Worm (Caenorhabditis elegans) whole organism, L2 larva: ENCODE measurements around the gene F33C8.4.

Source experiments
- F13H6.1 ChIP-seq: sonication (generic microtip); optimal IDR thresholded peaks from 2 replicates; lab custom pipeline; 2016; ENCODE audit warnings: missing genetic modification characterization, missing compliant biosample characterization
- R02D3.7 ChIP-seq: fragments of 150-350 bp; optimal IDR thresholded peaks from 2 replicates; lab custom pipeline; 2014; ENCODE audit warnings: missing biosample characterization, missing genetic modification characterization
- Y55F3AM.14 ChIP-seq: fragments of 200-800 bp; sonication (Bioruptor generic); optimal IDR thresholded peaks from 2 replicates; lab custom pipeline; 2018; ENCODE audit warnings: mild to moderate bottlenecking, missing genetic modification characterization, missing compliant biosample characterization
- ZK546.5 ChIP-seq: sonication (generic microtip); optimal IDR thresholded peaks from 2 replicates; lab custom pipeline; 2017; ENCODE audit warnings: missing biosample characterization, missing genetic modification characterization
- aly-2 ChIP-seq: fragments of 150-350 bp; optimal IDR thresholded peaks from 2 replicates; lab custom pipeline; 2014; ENCODE audit warnings: missing biosample characterization, missing genetic modification characterization
- ama-1 ChIP-seq: fragments of 150-350 bp; optimal IDR thresholded peaks from 2 replicates; lab custom pipeline; 2018; ENCODE audit warnings: inconsistent platforms
- ceh-82 ChIP-seq: fragments of 150-350 bp; optimal IDR thresholded peaks from 2 replicates; lab custom pipeline; 2014; ENCODE audit warnings: missing biosample characterization, missing genetic modification characterization
- crh-2 ChIP-seq: sonication (generic microtip); optimal IDR thresholded peaks from 2 replicates; lab custom pipeline; 2017; ENCODE audit warnings: missing biosample characterization, missing genetic modification characterization
- dmd-4 ChIP-seq: sonication (generic microtip); optimal IDR thresholded peaks from 2 replicates; lab custom pipeline; 2017; ENCODE audit warnings: missing biosample characterization, missing genetic modification characterization
- egl-27 ChIP-seq: sonication (generic microtip); optimal IDR thresholded peaks from 3 replicates; lab custom pipeline; 2017; ENCODE audit warnings: missing biosample characterization, missing genetic modification reagents, missing genetic modification characterization
- elt-3 ChIP-seq: sonication (generic microtip); optimal IDR thresholded peaks from 2 replicates; lab custom pipeline; 2017; ENCODE audit warnings: missing biosample characterization, missing genetic modification characterization
- lin-11 ChIP-seq: fragments of 150-350 bp; sonication (generic microtip); optimal IDR thresholded peaks from 2 replicates; lab custom pipeline; 2014; ENCODE audit warnings: missing biosample characterization, missing genetic modification characterization, inconsistent platforms, mixed read lengths
- lin-13 ChIP-seq: fragments of 150-350 bp; optimal IDR thresholded peaks from 2 replicates; lab custom pipeline; 2014; ENCODE audit warnings: missing biosample characterization, missing genetic modification reagents, missing genetic modification characterization
- lin-39 ChIP-seq: fragments of 150-350 bp; optimal IDR thresholded peaks from 2 replicates; lab custom pipeline; 2014; ENCODE audit warnings: missing biosample characterization, missing genetic modification reagents, missing genetic modification characterization
- lsy-2 ChIP-seq, 2 experiments: fragments of 150-350 bp in 1 of 2; sonication (generic microtip) in 1 of 2; optimal IDR thresholded peaks; 2 replicates each; lab custom pipeline; 2014 to 2017; ENCODE audit warnings: missing biosample characterization in 2 of 2, missing genetic modification characterization in 2 of 2
- mab-5 ChIP-seq: fragments of 150-350 bp; optimal IDR thresholded peaks from 2 replicates; lab custom pipeline; 2014; ENCODE audit warnings: missing biosample characterization, missing genetic modification characterization
- mbf-1 ChIP-seq: sonication (generic microtip); optimal IDR thresholded peaks from 2 replicates; lab custom pipeline; 2017; ENCODE audit warnings: missing biosample characterization, missing genetic modification characterization
- mdl-1 ChIP-seq, 2 experiments: fragments of 150-350 bp in 1 of 2; sonication (generic microtip) in 1 of 2; optimal IDR thresholded peaks; 2 replicates each; lab custom pipeline; 2017; ENCODE audit warnings: missing biosample characterization in 2 of 2, missing genetic modification characterization in 2 of 2
- nhr-10 ChIP-seq: sonication (generic microtip); optimal IDR thresholded peaks from 2 replicates; lab custom pipeline; 2017; ENCODE audit warnings: missing biosample characterization, missing genetic modification characterization
- nhr-11 ChIP-seq: fragments of 150-350 bp; optimal IDR thresholded peaks from 2 replicates; lab custom pipeline; 2014; ENCODE audit warnings: missing biosample characterization, missing genetic modification characterization
- nhr-129 ChIP-seq: fragments of 150-350 bp; optimal IDR thresholded peaks from 2 replicates; lab custom pipeline; 2014; ENCODE audit warnings: missing biosample characterization, missing genetic modification characterization
- nhr-21 ChIP-seq: fragments of 150-350 bp; optimal IDR thresholded peaks from 2 replicates; lab custom pipeline; 2014; ENCODE audit warnings: missing biosample characterization, missing genetic modification characterization
- nhr-23 ChIP-seq: fragments of 150-350 bp; optimal IDR thresholded peaks from 2 replicates; lab custom pipeline; 2014; ENCODE audit warnings: missing biosample characterization, missing genetic modification reagents, missing genetic modification characterization
- nhr-237 ChIP-seq: fragments of 150-350 bp; optimal IDR thresholded peaks from 2 replicates; lab custom pipeline; 2014; ENCODE audit warnings: missing biosample characterization, missing genetic modification characterization
- nhr-25 ChIP-seq: fragments of 150-350 bp; sonication (generic microtip); optimal IDR thresholded peaks from 3 replicates; lab custom pipeline; 2014; ENCODE audit warnings: missing biosample characterization, missing genetic modification characterization
- nhr-6 ChIP-seq: fragments of 150-350 bp; optimal IDR thresholded peaks from 2 replicates; lab custom pipeline; 2014; ENCODE audit warnings: missing biosample characterization, missing genetic modification characterization
- nhr-77 ChIP-seq: fragments of 150-350 bp; optimal IDR thresholded peaks from 2 replicates; lab custom pipeline; 2014; ENCODE audit warnings: missing biosample characterization, missing genetic modification characterization
- peb-1 ChIP-seq: fragments of 150-350 bp; optimal IDR thresholded peaks from 2 replicates; lab custom pipeline; 2014; ENCODE audit warnings: missing biosample characterization, missing genetic modification characterization
- skn-1 ChIP-seq: sonication (generic microtip); optimal IDR thresholded peaks from 2 replicates; lab custom pipeline; 2017; ENCODE audit warnings: missing biosample characterization, missing genetic modification characterization
- sma-9 ChIP-seq, 2 experiments: fragments of 150-350 bp in 1 of 2; sonication (generic microtip) in 1 of 2; optimal IDR thresholded peaks; 2 replicates each; lab custom pipeline; 2014 to 2016; ENCODE audit warnings: missing genetic modification characterization in 2 of 2, mild to moderate bottlenecking in 1 of 2, missing biosample characterization in 1 of 2, missing compliant biosample characterization in 1 of 2, missing genetic modification reagents in 1 of 2, moderate library complexity in 1 of 2
- snpc-4 ChIP-seq: fragments of 150-350 bp; optimal IDR thresholded peaks from 2 replicates; lab custom pipeline; 2014; ENCODE audit warnings: missing biosample characterization, missing genetic modification characterization
- unc-39 ChIP-seq: fragments of 150-350 bp; optimal IDR thresholded peaks from 2 replicates; lab custom pipeline; 2014; ENCODE audit warnings: missing biosample characterization, missing genetic modification characterization
- unc-55 ChIP-seq: fragments of 150-350 bp; sonication (generic microtip); optimal IDR thresholded peaks from 3 replicates; lab custom pipeline; 2014; ENCODE audit warnings: missing biosample characterization, missing genetic modification reagents, missing genetic modification characterization
- unc-62 ChIP-seq: fragments of 150-350 bp; optimal IDR thresholded peaks from 2 replicates; lab custom pipeline; 2014; ENCODE audit warnings: missing biosample characterization, missing genetic modification reagents, missing genetic modification characterization
- ztf-1 ChIP-seq: fragments of 200-800 bp; sonication (Bioruptor generic); conservative IDR thresholded peaks from 2 replicates; pipeline ENCODE4 v1.3.6; 2022; ENCODE audit warnings: missing genetic modification characterization, missing compliant biosample characterization
- ztf-11 ChIP-seq: sonication (generic microtip); optimal IDR thresholded peaks from 2 replicates; lab custom pipeline; 2017; ENCODE audit warnings: missing biosample characterization, missing genetic modification characterization

The F33C8.4 gene

DNA sequence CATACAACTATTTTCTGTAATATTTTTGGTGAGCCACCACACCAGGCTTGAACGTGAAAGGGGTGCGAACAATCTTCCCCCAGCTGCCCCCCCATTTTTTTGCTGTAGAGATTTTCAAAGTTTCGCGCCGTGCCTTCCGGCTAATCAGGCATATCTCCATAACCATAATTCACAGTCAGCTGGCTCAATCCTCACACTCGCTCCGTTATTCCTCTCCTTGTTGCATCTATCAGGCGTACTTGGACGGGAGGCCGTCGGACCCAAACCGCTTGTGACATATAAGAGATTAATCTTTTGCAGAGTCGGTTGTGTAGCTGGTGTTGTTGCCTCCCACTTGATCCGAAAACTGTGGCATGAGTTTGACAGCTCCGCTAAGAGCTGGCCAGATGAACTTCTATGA, 41.2 kb downstream of the F33C8.4 start, which contains the start of gene unc-3:
unc-3 (plus strand) TSS at position 301 of the 400 bp plus-strand sequence.
- TF ChIP-seq nhr-6 (tag; lab: Kevin White, UChicago) (no peak), peb-1 (tag; lab: Kevin White, UChicago) (no peak), skn-1 (tag; lab: Kevin White, UChicago) (no peak), nhr-237 (tag; lab: Kevin White, UChicago) (no peak), crh-2 (no peak), nhr-77 (tag; lab: Kevin White, UChicago) (no peak), dmd-4 (tag; lab: Kevin White, UChicago) (no peak), unc-62 (GFP tag; lab: Kevin White, UChicago) (no peak), unc-39 (tag; lab: Kevin White, UChicago) (no peak), elt-3 (no peak), nhr-23 (no peak), unc-55 (GFP tag; lab: Kevin White, UChicago) (no peak), ztf-11 (no peak), nhr-21 (tag; lab: Kevin White, UChicago) (no peak)

DNA sequence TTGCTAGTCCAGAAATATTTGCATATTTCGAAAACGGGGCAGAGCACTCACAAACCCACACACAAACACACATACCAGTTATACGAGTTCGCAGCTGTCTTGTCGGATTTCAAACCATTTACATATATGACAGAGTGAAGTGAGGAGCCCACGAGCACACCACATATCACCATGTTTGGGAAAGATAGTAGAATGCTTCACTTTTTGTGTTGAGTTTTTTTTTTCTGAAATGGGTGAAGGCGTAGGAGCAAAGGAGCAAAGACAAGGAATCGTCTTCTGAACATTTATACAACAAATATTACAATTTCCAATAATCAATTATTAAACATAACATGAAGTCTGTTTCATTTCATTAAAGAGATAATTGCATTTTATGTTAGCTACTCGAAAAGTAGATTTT, 43.1 kb downstream of the F33C8.4 start:
- TF ChIP-seq mdl-1 (tag; optimal IDR thresholded peaks at IDR 0.05; lab: Kevin White, UChicago) (no peak), egl-27 (tag; lab: Kevin White, UChicago) (no peak), nhr-129 (no peak), snpc-4 (tag; lab: Kevin White, UChicago) (no peak), F13H6.1 (tag; lab: Kevin White, UChicago) (no peak), skn-1 (tag; lab: Kevin White, UChicago) (no peak), lin-13 (GFP tag; lab: Kevin White, UChicago) (no peak), crh-2 (no peak), unc-62 (GFP tag; lab: Kevin White, UChicago) (no peak), ztf-1 (GFP tag; lab: Robert Waterston, UW) (no peak), ceh-82 (tag; lab: Kevin White, UChicago) (no peak), mbf-1 (tag; lab: Kevin White, UChicago) (no peak), nhr-237 (tag; lab: Kevin White, UChicago) (no peak), peb-1 (tag; lab: Kevin White, UChicago) (no peak), R02D3.7 (tag; lab: Kevin White, UChicago) (no peak), nhr-25 (tag; lab: Kevin White, UChicago) (no peak), nhr-10 (tag; lab: Kevin White, UChicago) (no peak)

DNA sequence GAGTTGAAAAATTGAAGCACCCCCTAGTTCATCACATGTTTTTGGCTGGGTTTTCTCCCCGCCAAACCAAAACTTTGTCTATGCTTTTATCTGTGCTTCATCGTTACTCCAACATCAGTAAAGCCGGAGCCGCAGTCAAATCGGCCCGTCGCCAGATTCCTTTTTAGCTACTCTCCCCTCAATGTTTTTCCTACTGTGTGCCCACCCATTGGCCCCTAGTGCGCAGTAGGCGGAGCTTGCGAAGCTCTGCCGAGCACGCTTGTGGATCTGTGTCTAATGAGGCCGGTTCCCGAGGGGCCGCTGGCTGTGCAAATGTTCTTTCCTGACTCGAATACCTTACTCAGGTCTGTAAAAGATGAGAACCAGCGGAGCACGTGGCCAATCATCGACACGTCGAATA, 44.2 kb downstream of the F33C8.4 start:
- TF ChIP-seq ZK546.5 (no peak), lsy-2 (tag; optimal IDR thresholded peaks at IDR 0.05; lab: Kevin White, UChicago) (peak in 1 of 2 experiments; percentile 41)

DNA sequence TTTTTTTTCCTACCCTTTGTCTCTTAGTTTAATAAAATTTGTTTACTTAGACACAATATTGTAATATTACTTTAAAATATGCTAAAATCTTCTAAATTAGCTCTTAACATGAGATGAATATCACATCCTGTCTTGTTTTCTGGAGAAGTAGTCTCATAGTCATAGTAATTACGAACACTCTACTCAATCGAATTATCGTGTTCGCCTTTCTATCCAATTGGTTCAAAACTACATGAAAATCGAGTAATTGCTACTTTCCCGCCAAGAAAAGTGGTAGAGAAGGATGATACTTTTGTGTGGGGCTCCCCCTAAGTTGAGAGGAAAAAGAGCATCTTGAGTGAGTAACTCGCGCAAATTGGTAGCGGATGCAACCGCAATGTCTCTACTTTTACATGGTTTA, 46.0 kb downstream of the F33C8.4 start:
- no peak for TF ChIP-seq peb-1 (tag; lab: Kevin White, UChicago)
- TF ChIP-seq nhr-77 (tag; lab: Kevin White, UChicago) = no peak
- no peak for TF ChIP-seq nhr-10 (tag; lab: Kevin White, UChicago)
- no peak for TF ChIP-seq lin-39 (tag; lab: Kevin White, UChicago)
- TF ChIP-seq R02D3.7 (tag; lab: Kevin White, UChicago) = no peak
- TF ChIP-seq unc-55 (GFP tag; lab: Kevin White, UChicago) = no peak
- TF ChIP-seq nhr-21 (tag; lab: Kevin White, UChicago) = no peak
- no peak for TF ChIP-seq Y55F3AM.14 (GFP tag; lab: Kevin White, UChicago)
- no peak for TF ChIP-seq sma-9 (GFP tag; optimal IDR thresholded peaks at IDR 0.05; lab: Kevin White, UChicago)
- TF ChIP-seq sma-9 (tag; optimal IDR thresholded peaks at IDR 0.05; lab: Kevin White, UChicago) = no peak
- no peak for TF ChIP-seq egl-27 (tag; lab: Kevin White, UChicago)
- no peak for TF ChIP-seq mab-5 (tag; lab: Kevin White, UChicago)
- no peak for TF ChIP-seq aly-2 (tag; lab: Kevin White, UChicago)
- TF ChIP-seq nhr-129 = no peak
- no peak for TF ChIP-seq lin-11 (tag; lab: Kevin White, UChicago)
- no peak for TF ChIP-seq nhr-23
- TF ChIP-seq ama-1 (lab: Kevin White, UChicago) = no peak
- no peak for TF ChIP-seq nhr-11 (tag; lab: Kevin White, UChicago)
